Worm (Caenorhabditis elegans): ENCODE measurements around the gene F11E6.8.

Gene F11E6.8

DNA sequence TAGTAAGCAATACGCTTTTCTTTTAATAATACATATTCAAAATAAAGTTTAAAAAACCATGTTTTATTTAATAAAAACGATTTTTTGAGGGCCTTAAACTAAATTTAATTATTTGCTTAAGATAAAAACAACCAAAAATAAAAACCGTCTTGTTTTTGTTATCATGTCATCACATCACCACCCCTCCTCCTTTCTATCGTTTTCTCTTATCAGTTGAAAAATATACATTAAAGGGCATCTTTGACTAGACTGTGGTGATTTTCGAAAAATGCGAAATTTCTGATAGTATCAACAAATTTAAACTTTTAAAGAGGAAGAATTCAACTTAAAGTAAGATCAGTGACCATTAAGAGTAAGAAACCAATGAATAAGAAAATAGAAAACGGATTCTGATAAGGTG is 44.2 kb downstream of the F11E6.8 start:
- TF ChIP-seq elt-2 (tag; optimal IDR thresholded peaks at IDR 0.05) (peak; percentile 82), pha-2 (tag; optimal IDR thresholded peaks at IDR 0.05) (no peak)

DNA sequence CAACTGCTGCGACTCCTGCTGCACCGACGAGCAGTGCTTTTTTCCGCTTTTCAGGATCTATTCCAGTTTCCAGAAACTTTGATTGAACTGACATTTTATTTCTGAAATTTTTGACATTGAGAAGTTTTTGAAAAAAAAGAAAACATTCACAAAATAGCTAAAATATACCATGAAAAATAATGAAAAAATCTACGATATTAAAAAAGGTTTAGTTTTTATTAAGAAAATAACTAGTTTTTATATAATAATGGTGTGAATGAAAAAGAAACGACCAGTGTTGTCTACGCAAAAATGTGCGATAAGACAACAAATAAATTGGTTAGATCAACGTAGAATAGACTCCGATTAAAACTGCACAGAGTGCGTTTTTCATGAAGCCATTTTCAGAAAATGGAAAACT is 44.8 kb downstream of the F11E6.8 start, which contains the start of gene pmp-4:
TSS of gene pmp-4 (minus strand) at position 101 of the 400 bp plus-strand sequence.
- TF ChIP-seq pqm-1 (tag; optimal IDR thresholded peaks at IDR 0.05) = no peak
- TF ChIP-seq ceh-18 (tag; optimal IDR thresholded peaks at IDR 0.05) = no peak

DNA sequence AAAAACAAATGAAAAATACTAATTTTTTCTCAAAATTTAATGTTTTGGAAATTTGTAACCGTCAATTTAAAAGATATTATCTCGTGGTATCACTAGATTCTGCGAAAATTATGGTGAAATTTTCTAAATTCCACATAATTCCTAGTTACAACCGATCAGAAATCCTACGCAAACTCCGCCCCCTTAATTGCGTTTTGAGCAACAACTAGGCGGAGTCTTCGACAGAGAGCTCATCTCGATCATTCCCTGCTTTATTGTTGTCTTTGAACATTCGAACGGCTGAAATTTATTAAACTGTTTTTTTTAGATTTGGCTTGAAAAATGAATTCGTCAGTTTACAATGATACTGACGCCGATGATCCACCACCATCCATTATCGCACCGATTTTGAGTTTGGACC is 50.9 kb downstream of the F11E6.8 start, which contains the start of gene T02D1.4:
TSS of gene T02D1.4 (plus strand) at position 301 of the 400 bp plus-strand sequence.
- TF ChIP-seq fax-1 (tag; optimal IDR thresholded peaks at IDR 0.05) = no peak
- TF ChIP-seq ceh-24 (tag; optimal IDR thresholded peaks at IDR 0.05) = no peak
- no peak for TF ChIP-seq madf-2 (tag; optimal IDR thresholded peaks at IDR 0.05)
- TF ChIP-seq ztf-16 (tag; optimal IDR thresholded peaks at IDR 0.05) = no peak
- no peak for TF ChIP-seq nfya-1 (tag; optimal IDR thresholded peaks at IDR 0.05)
- TF ChIP-seq zip-5 (tag; optimal IDR thresholded peaks at IDR 0.05) = no peak
- no peak for TF ChIP-seq nhr-11 (tag; optimal IDR thresholded peaks at IDR 0.05)
- no peak for TF ChIP-seq hlh-13 (GFP tag; optimal IDR thresholded peaks at IDR 0.05)

DNA sequence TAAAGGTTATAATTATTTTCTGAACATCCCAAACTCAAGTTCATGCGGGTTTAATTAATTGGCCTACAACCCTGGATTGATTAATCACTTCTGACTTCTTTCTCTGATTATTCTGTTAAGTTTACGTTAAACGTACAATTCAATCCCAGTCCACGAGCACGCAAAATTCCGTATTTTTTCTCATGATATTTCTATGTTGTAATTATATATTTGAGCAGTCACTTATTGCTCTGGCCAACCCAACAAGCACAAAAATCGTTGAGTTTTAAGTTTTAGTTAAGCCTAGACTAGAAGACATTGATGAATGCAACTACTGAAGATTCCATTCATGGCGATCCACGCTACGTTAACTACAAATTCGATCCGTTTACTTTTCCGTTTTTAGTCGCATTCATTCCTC is 54.4 kb downstream of the F11E6.8 start, which contains the start of gene sru-15:
TSS of gene sru-15 (plus strand) at position 301 of the 400 bp plus-strand sequence.
- TF ChIP-seq unc-3 (GFP tag; conservative IDR thresholded peaks at IDR 0.05) (no peak), unc-3 (tag; optimal IDR thresholded peaks at IDR 0.05) (no peak), pros-1 (tag; optimal IDR thresholded peaks at IDR 0.05) (no peak), sox-4 (tag; optimal IDR thresholded peaks at IDR 0.05) (no peak)

Data from whole organism, late embryonic.